Fruit fly (Drosophila melanogaster): ENCODE measurements around the gene gny.

gny gene

DNA sequence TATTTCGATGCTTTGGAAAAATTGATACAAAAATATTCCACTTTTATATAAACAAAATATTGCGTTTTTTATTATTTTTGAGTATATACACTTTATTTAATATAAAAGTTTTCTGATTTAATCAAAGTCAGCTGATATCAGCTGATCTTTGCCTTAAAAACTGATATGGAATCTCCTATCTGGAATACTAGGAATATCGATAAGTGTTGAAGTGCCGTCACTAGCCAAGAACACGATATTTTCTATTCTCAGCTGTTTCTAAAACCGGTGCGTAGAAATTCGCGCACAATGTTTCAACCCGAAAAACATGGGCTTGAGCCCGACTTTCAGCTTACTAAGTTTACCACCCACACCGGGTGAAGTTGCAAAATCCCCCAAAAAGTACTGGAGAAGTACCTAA lies 37.4 kb upstream of the gny start, which contains the start of gene Sps2 (continued):
- no peak for TF ChIP-seq lov (optimal IDR thresholded peaks at IDR 0.05)
- TF ChIP-seq lov (GFP tag; IDR thresholded peaks at IDR 0.05), result no peak
- TF ChIP-seq CG17385 (GFP tag; optimal IDR thresholded peaks at IDR 0.05), result no peak
- TF ChIP-seq Spps (tag; optimal IDR thresholded peaks at IDR 0.05), result no peak
- TF ChIP-seq CG7839 (tag; optimal IDR thresholded peaks at IDR 0.05), result no peak
- TF ChIP-seq cg (GFP tag; optimal IDR thresholded peaks at IDR 0.05), result no peak
- no peak for TF ChIP-seq CG10543 (GFP tag; optimal IDR thresholded peaks at IDR 0.05)
- TF ChIP-seq Optix (GFP tag; IDR thresholded peaks at IDR 0.05), result no peak
- TF ChIP-seq CG7372 (GFP tag; IDR thresholded peaks at IDR 0.05), result no peak
- no peak for TF ChIP-seq CkIIα-i1 (GFP tag; IDR thresholded peaks at IDR 0.05)
- no peak for TF ChIP-seq emc (GFP tag; optimal IDR thresholded peaks at IDR 0.05)
- TF ChIP-seq CG17612 (GFP tag; IDR thresholded peaks at IDR 0.05), result no peak
- no peak for TF ChIP-seq CG11723 (GFP tag; optimal IDR thresholded peaks at IDR 0.05)
- no peak for TF ChIP-seq Jarid2 (GFP tag; optimal IDR thresholded peaks at IDR 0.05)
- TF ChIP-seq lola (GFP tag; optimal IDR thresholded peaks at IDR 0.05), result no peak
- TF ChIP-seq Hr51 (GFP tag; optimal IDR thresholded peaks at IDR 0.05), result no peak
- no peak for TF ChIP-seq org-1 (GFP tag; optimal IDR thresholded peaks at IDR 0.05)
- TF ChIP-seq CG9797 (GFP tag; optimal IDR thresholded peaks at IDR 0.05), result no peak
- no peak for TF ChIP-seq CG4328 (GFP tag; optimal IDR thresholded peaks at IDR 0.05)
- TF ChIP-seq nom (GFP tag; optimal IDR thresholded peaks at IDR 0.05), result no peak
- no peak for TF ChIP-seq gcm (GFP tag; optimal IDR thresholded peaks at IDR 0.05)
- no peak for TF ChIP-seq CG32772 (GFP tag; IDR thresholded peaks at IDR 0.05)
- peak; percentile 48 for TF ChIP-seq CG8290 (GFP tag; optimal IDR thresholded peaks at IDR 0.05)
- TF ChIP-seq CG8290 (tag; optimal IDR thresholded peaks at IDR 0.05), result peak in 1 of 2 experiments; percentile 53
- TF ChIP-seq CG4282 (GFP tag; optimal IDR thresholded peaks at IDR 0.05), result no peak
- no peak for TF ChIP-seq nerfin-1 (tag; optimal IDR thresholded peaks at IDR 0.05)
- TF ChIP-seq CG34224 (GFP tag; IDR thresholded peaks at IDR 0.05; ENCODE audit: partially characterized antibody), result peak; percentile 80
- TF ChIP-seq crol (GFP tag; IDR thresholded peaks at IDR 0.05), result no peak
- no peak for TF ChIP-seq CG3281 (GFP tag; optimal IDR thresholded peaks at IDR 0.05)
- no peak for TF ChIP-seq CG9876 (GFP tag; optimal IDR thresholded peaks at IDR 0.05)
- TF ChIP-seq chif (GFP tag; optimal IDR thresholded peaks at IDR 0.05), result no peak
- TF ChIP-seq jumu (GFP tag; optimal IDR thresholded peaks at IDR 0.05), result no peak
- no peak for TF ChIP-seq wor (GFP tag; IDR thresholded peaks at IDR 0.05)
- no peak for TF ChIP-seq C15 (GFP tag; IDR thresholded peaks at IDR 0.05)
- TF ChIP-seq CG13424 (tag; optimal IDR thresholded peaks at IDR 0.05), result no peak
- TF ChIP-seq CG8765 (GFP tag; IDR thresholded peaks at IDR 0.05), result no peak
- TF ChIP-seq CG12659 (GFP tag; optimal IDR thresholded peaks at IDR 0.05), result no peak
- TF ChIP-seq CG14050 (GFP tag; IDR thresholded peaks at IDR 0.05), result no peak
- peak; percentile 82 to 96 for TF ChIP-seq crp (GFP tag; optimal IDR thresholded peaks at IDR 0.05)
- no peak for TF ChIP-seq Usf (GFP tag; optimal IDR thresholded peaks at IDR 0.05)
- TF ChIP-seq CG1832 (GFP tag; optimal IDR thresholded peaks at IDR 0.05), result no peak
- no peak for TF ChIP-seq CG2889 (GFP tag; IDR thresholded peaks at IDR 0.05)
- no peak for TF ChIP-seq CG18476 (GFP tag; optimal IDR thresholded peaks at IDR 0.05)
- no peak for TF ChIP-seq CG15696 (tag; optimal IDR thresholded peaks at IDR 0.05)
- no peak for TF ChIP-seq TFAM (GFP tag; optimal IDR thresholded peaks at IDR 0.05)
- TF ChIP-seq CG9215 (GFP tag; IDR thresholded peaks at IDR 0.05), result no peak
- TF ChIP-seq CG1647 (GFP tag; optimal IDR thresholded peaks at IDR 0.05), result no peak
- no peak for TF ChIP-seq eve (GFP tag; optimal IDR thresholded peaks at IDR 0.05)
- TF ChIP-seq D19A (tag; optimal IDR thresholded peaks at IDR 0.05), result peak; percentile 16
- 0 out of 3 replicates have a peak, but pooled peaks have one; percentile 13 for TF ChIP-seq zfh1 (GFP tag; IDR thresholded peaks at IDR 0.05)
- no peak for TF ChIP-seq gt (GFP tag; IDR thresholded peaks at IDR 0.05)
- peak; percentile 59; the same call in 1 of the 2 replicates for TF ChIP-seq Bgb (GFP tag; IDR thresholded peaks at IDR 0.05; ENCODE audit: partially characterized antibody)
